Worm (Caenorhabditis elegans) whole organism, L1 larva: Measurements from ENCODE around the gene Y40C5A.4.

ENCODE experiments used
- C04F5.9 ChIP-seq: sonication (generic microtip); optimal IDR thresholded peaks from 2 replicates; lab custom pipeline; 2016; ENCODE audit warnings: missing genetic modification characterization, missing compliant biosample characterization
- elt-3 ChIP-seq, 6 experiments: fragments of 150-350 bp in 1 of 6; sonication (generic microtip); optimal IDR thresholded peaks; 2 replicates each; lab custom pipeline; 2017 to 2018; ENCODE audit warnings: missing biosample characterization in 6 of 6, missing genetic modification characterization in 6 of 6, inconsistent platforms in 1 of 6
- lin-13 ChIP-seq: fragments of 150-350 bp; optimal IDR thresholded peaks from 2 replicates; lab custom pipeline; 2014; ENCODE audit warnings: missing biosample characterization, missing genetic modification reagents, missing genetic modification characterization
- nhr-77 ChIP-seq: fragments of 150-350 bp; optimal IDR thresholded peaks from 2 replicates; lab custom pipeline; 2014; ENCODE audit warnings: missing biosample characterization, missing genetic modification characterization
- skn-1 ChIP-seq: fragments of 150-350 bp; optimal IDR thresholded peaks from 2 replicates; lab custom pipeline; 2014; ENCODE audit warnings: missing biosample characterization, missing genetic modification characterization
- sox-4 ChIP-seq: sonication (generic microtip); optimal IDR thresholded peaks from 2 replicates; lab custom pipeline; 2016; ENCODE audit warnings: missing genetic modification characterization, missing compliant biosample characterization
- unc-86 ChIP-seq: sonication (generic microtip); optimal IDR thresholded peaks from 2 replicates; lab custom pipeline; 2016; ENCODE audit warnings: missing genetic modification characterization, missing compliant biosample characterization
- unc-98 ChIP-seq: fragments of 200-800 bp; sonication (Bioruptor generic); IDR thresholded peaks from 2 replicates; pipeline ENCODE4 v1.3.6; 2022; ENCODE audit warnings: missing genetic modification characterization, missing compliant biosample characterization
- zag-1 ChIP-seq: fragments of 150-350 bp; optimal IDR thresholded peaks from 2 replicates; lab custom pipeline; 2014; ENCODE audit warnings: missing biosample characterization, missing genetic modification characterization

DNA sequence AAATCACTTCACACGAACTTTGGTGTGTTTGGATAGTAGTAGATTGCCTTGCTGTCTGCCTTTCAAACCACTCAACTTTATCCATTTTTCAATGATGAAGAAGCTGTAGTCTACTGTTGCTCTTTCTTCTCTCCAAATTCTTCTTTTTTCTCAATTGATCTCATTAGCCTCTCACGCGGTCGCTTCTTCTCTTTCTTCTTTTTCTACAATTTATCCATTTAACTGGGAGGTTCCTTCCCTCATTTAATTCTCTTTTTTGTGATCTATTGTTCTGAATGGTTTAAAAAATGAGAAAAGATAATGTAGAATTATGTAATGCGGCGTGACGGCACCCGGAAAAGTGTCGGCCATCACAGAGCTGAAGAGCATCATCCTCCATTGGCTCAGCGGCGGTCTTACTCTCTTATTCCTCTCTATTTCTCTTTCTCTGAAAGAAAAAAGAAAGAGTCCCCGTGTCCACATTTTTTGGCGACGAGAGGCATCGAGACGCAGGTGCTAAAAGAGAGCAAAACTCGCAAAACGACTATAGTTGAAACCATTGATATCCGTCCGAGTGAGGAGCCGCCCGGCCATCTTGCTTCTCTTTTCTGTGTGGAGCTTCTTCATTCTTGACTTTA lies 35.7 kb upstream of the Y40C5A.4 start:
- TF ChIP-seq skn-1 (tag; lab: Kevin White, UChicago) (peak; percentile 33), nhr-77 (tag; lab: Kevin White, UChicago) (no peak), C04F5.9 (tag; lab: Kevin White, UChicago) (no peak), elt-3 (tag; optimal IDR thresholded peaks at IDR 0.05; lab: Kevin White, UChicago) (no peak), unc-98 (no peak), lin-13 (GFP tag; lab: Kevin White, UChicago) (no peak), sox-4 (no peak), zag-1 (tag; lab: Kevin White, UChicago) (no peak), unc-86 (tag; lab: Kevin White, UChicago) (peak; percentile 40)
